Worm (Caenorhabditis elegans) whole organism, L4 larva: ENCODE measurements around the gene F55G11.4.

ENCODE experiments used
- Y105C5A.15 ChIP-seq: fragments of 200-800 bp; sonication (Bioruptor generic); IDR thresholded peaks from 2 replicates; pipeline ENCODE4 v1.3.6; 2022; ENCODE audit warnings: missing genetic modification characterization, missing compliant biosample characterization
- Y48G9A.11 ChIP-seq: fragments of 200-800 bp; sonication (Bioruptor generic); IDR thresholded peaks from 2 replicates; pipeline ENCODE4 v1.3.6; 2022; ENCODE audit warnings: missing genetic modification reagents, missing genetic modification characterization, missing compliant biosample characterization
- Y5F2A.4 ChIP-seq: fragments of 200-800 bp; sonication (Bioruptor generic); optimal IDR thresholded peaks from 2 replicates; lab custom pipeline; 2018; ENCODE audit warnings: mild to moderate bottlenecking, missing genetic modification characterization, missing compliant biosample characterization
- Y75B8A.6 ChIP-seq: fragments of 200-800 bp; sonication (Bioruptor generic); IDR thresholded peaks from 2 replicates; pipeline ENCODE4 v1.3.6; 2022; ENCODE audit warnings: missing genetic modification reagents, missing genetic modification characterization, missing compliant biosample characterization
- aha-1 ChIP-seq: fragments of 150-350 bp; peaks from one replicate; lab custom pipeline; 2014; ENCODE audit warnings: missing biosample characterization, missing genetic modification characterization
- aly-2 ChIP-seq: sonication (generic microtip); optimal IDR thresholded peaks from 2 replicates; lab custom pipeline; 2018; ENCODE audit warnings: missing biosample characterization, missing genetic modification characterization
- arid-1 ChIP-seq: fragments of 200-800 bp; sonication (Bioruptor generic); conservative IDR thresholded peaks from 2 replicates; pipeline ENCODE4 v1.3.6; 2022; ENCODE audit warnings: missing genetic modification reagents, missing genetic modification characterization, missing compliant biosample characterization
- ceh-28 ChIP-seq: fragments of 150-350 bp; optimal IDR thresholded peaks from 2 replicates; lab custom pipeline; 2014; ENCODE audit warnings: missing biosample characterization, missing genetic modification reagents, missing genetic modification characterization
- daf-16 ChIP-seq, 3 experiments: sonication (generic microtip); optimal IDR thresholded peaks; 2 replicates each; lab custom pipeline; 2016 to 2017; ENCODE audit warnings: missing genetic modification characterization in 3 of 3, missing genetic modification reagents in 3 of 3, mild to moderate bottlenecking in 2 of 3, missing compliant biosample characterization in 2 of 3, missing biosample characterization in 1 of 3, moderate library complexity in 1 of 3
- daf-19 ChIP-seq: fragments of 200-800 bp; sonication (Bioruptor generic); conservative IDR thresholded peaks from 2 replicates; pipeline ENCODE4 v1.3.6; 2022; ENCODE audit warnings: missing genetic modification characterization, missing compliant biosample characterization
- dmd-9 ChIP-seq: fragments of 200-800 bp; sonication (Bioruptor generic); IDR thresholded peaks from 2 replicates; pipeline ENCODE4 v1.3.6; 2022; ENCODE audit warnings: missing genetic modification reagents, missing genetic modification characterization, missing compliant biosample characterization
- egl-27 ChIP-seq: sonication (generic microtip); optimal IDR thresholded peaks from 3 replicates; lab custom pipeline; 2017; ENCODE audit warnings: missing biosample characterization, missing genetic modification reagents, missing genetic modification characterization
- gei-8 ChIP-seq: fragments of 200-800 bp; sonication (Bioruptor generic); optimal IDR thresholded peaks from 2 replicates; lab custom pipeline; 2018; ENCODE audit warnings: mild to moderate bottlenecking, missing genetic modification characterization, missing compliant biosample characterization
- hif-1 ChIP-seq, 2 experiments: sonication (generic microtip); optimal IDR thresholded peaks; 2 replicates each; lab custom pipeline; 2016 to 2017; ENCODE audit warnings: missing compliant biosample characterization in 2 of 2, missing genetic modification characterization in 2 of 2, missing genetic modification reagents in 2 of 2, missing genotype in 2 of 2, mild to moderate bottlenecking in 1 of 2
- hlh-11 ChIP-seq: fragments of 200-800 bp; sonication (Bioruptor generic); optimal IDR thresholded peaks from 2 replicates; lab custom pipeline; 2018; ENCODE audit warnings: mild to moderate bottlenecking, missing genetic modification characterization, missing compliant biosample characterization
- jun-1 ChIP-seq: fragments of 150-350 bp; optimal IDR thresholded peaks from 2 replicates; lab custom pipeline; 2014; ENCODE audit warnings: missing biosample characterization, missing genetic modification reagents, missing genetic modification characterization
- lin-1 ChIP-seq: fragments of 200-800 bp; sonication (Bioruptor generic); IDR thresholded peaks from 2 replicates; pipeline ENCODE4 v1.3.6; 2022; ENCODE audit warnings: missing genetic modification reagents, missing genetic modification characterization, missing compliant biosample characterization
- lin-15B ChIP-seq: fragments of 150-350 bp; sonication (generic microtip); optimal IDR thresholded peaks from 3 replicates; lab custom pipeline; 2014; ENCODE audit warnings: missing biosample characterization, missing genetic modification characterization
- madf-9 ChIP-seq: fragments of 200-800 bp; sonication (Bioruptor generic); conservative IDR thresholded peaks from 2 replicates; pipeline ENCODE4 v1.3.6; 2022; ENCODE audit warnings: missing genetic modification reagents, missing genetic modification characterization, missing compliant biosample characterization
- mdl-1 ChIP-seq, 2 experiments: fragments of 150-350 bp in 1 of 2; sonication (generic microtip) in 1 of 2; optimal IDR thresholded peaks; 2 replicates each; lab custom pipeline; 2014 to 2017; ENCODE audit warnings: missing biosample characterization in 2 of 2, missing genetic modification characterization in 2 of 2
- mxl-2 ChIP-seq: fragments of 200-800 bp; sonication (Bioruptor generic); conservative IDR thresholded peaks from 2 replicates; pipeline ENCODE4 v1.3.6; 2022; ENCODE audit warnings: missing genetic modification reagents, missing genetic modification characterization, missing compliant biosample characterization
- mxl-3 ChIP-seq: fragments of 200-800 bp; sonication (Bioruptor generic); optimal IDR thresholded peaks from 2 replicates; lab custom pipeline; 2018; ENCODE audit warnings: mild to moderate bottlenecking, missing genetic modification characterization, missing compliant biosample characterization
- nhr-111 ChIP-seq: fragments of 200-800 bp; sonication (Bioruptor generic); optimal IDR thresholded peaks from 2 replicates; lab custom pipeline; 2018; ENCODE audit warnings: mild to moderate bottlenecking, missing genetic modification characterization, missing compliant biosample characterization
- nhr-42 ChIP-seq: fragments of 200-800 bp; sonication (Bioruptor generic); IDR thresholded peaks from 2 replicates; pipeline ENCODE4 v1.3.6; 2022; ENCODE audit warnings: missing genetic modification characterization, missing compliant biosample characterization
- nhr-48 ChIP-seq: sonication (generic microtip); optimal IDR thresholded peaks from 2 replicates; lab custom pipeline; 2016; ENCODE audit warnings: mild to moderate bottlenecking, missing genetic modification characterization, missing compliant biosample characterization
- nhr-6 ChIP-seq: fragments of 150-350 bp; optimal IDR thresholded peaks from 2 replicates; lab custom pipeline; 2014; ENCODE audit warnings: missing biosample characterization, missing genetic modification characterization
- nhr-77 ChIP-seq: fragments of 150-350 bp; optimal IDR thresholded peaks from 2 replicates; lab custom pipeline; 2014; ENCODE audit warnings: missing biosample characterization, missing genetic modification characterization
- pqm-1 ChIP-seq: sonication (generic microtip); optimal IDR thresholded peaks from 2 replicates; lab custom pipeline; 2017; ENCODE audit warnings: missing biosample characterization, missing genetic modification characterization
- snpc-4 ChIP-seq: fragments of 150-350 bp; optimal IDR thresholded peaks from 2 replicates; lab custom pipeline; 2014; ENCODE audit warnings: missing biosample characterization, missing genetic modification characterization
- tag-97 ChIP-seq: fragments of 200-800 bp; sonication (Bioruptor generic); IDR thresholded peaks from 2 replicates; pipeline ENCODE4 v1.3.6; 2022; ENCODE audit warnings: missing genetic modification characterization, missing compliant biosample characterization
- unc-62 ChIP-seq, 3 experiments: fragments of 150-350 bp in 1 of 3; sonication (generic microtip); optimal IDR thresholded peaks in 2 of 3; peaks in 1 of 3; 1 replicate in 1 of 3; 2 replicates in 2 of 3; lab custom pipeline; 2014 to 2017; ENCODE audit warnings: missing biosample characterization in 3 of 3, missing genetic modification characterization in 3 of 3, missing genetic modification reagents in 3 of 3, missing genotype in 1 of 3
- vab-7 ChIP-seq: fragments of 200-800 bp; sonication (Bioruptor generic); IDR thresholded peaks from 2 replicates; pipeline ENCODE4 v1.3.6; 2022; ENCODE audit warnings: missing genetic modification reagents, missing genetic modification characterization, missing compliant biosample characterization
- zag-1 ChIP-seq: fragments of 150-350 bp; optimal IDR thresholded peaks from 2 replicates; lab custom pipeline; 2014; ENCODE audit warnings: missing biosample characterization, missing genetic modification characterization

The F55G11.4 gene

ce11 chrIV:12942633-12943032 is 30.8 kb upstream of the F55G11.4 start, which contains the start of gene dct-19:
dct-19 (plus strand) TSS chrIV:12942933.
- TF ChIP-seq Y105C5A.15 (GFP tag; lab: Robert Waterston, UW) (no peak), hif-1 (tag; optimal IDR thresholded peaks at IDR 0.05; lab: Kevin White, UChicago) (no peak), snpc-4 (tag; lab: Kevin White, UChicago) (no peak), Y5F2A.4 (no peak), zag-1 (tag; lab: Kevin White, UChicago) (no peak), pqm-1 (no peak), nhr-48 (no peak), arid-1 (GFP tag; lab: Robert Waterston, UW) (no peak), ceh-28 (tag; lab: Kevin White, UChicago) (no peak), madf-9 (no peak), aha-1 (tag; lab: Kevin White, UChicago) (no peak), dmd-9 (GFP tag; lab: Robert Waterston, UW) (no peak)

- TF ChIP-seq mdl-1 (tag; optimal IDR thresholded peaks at IDR 0.05; lab: Kevin White, UChicago) (no peak), daf-16 (GFP tag; optimal IDR thresholded peaks at IDR 0.05; lab: Kevin White, UChicago) (no peak), daf-16 (tag; optimal IDR thresholded peaks at IDR 0.05; lab: Kevin White, UChicago) (no peak), daf-19 (no peak), nhr-111 (GFP tag; lab: Kevin White, UChicago) (no peak), hlh-11 (tag; lab: Kevin White, UChicago) (no peak), nhr-77 (tag; lab: Kevin White, UChicago) (no peak), arid-1 (GFP tag; lab: Robert Waterston, UW) (no peak), mxl-3 (GFP tag; lab: Kevin White, UChicago) (no peak), jun-1 (tag; lab: Kevin White, UChicago) (no peak), gei-8 (no peak), Y75B8A.6 (GFP tag; lab: Robert Waterston, UW) (no peak), lin-15B (no peak), lin-1 (GFP tag; lab: Robert Waterston, UW) (no peak)
Measured at ce11 chrIV:12946488-12946887, 26.9 kb upstream of the F55G11.4 start, which contains the start of gene F55G11.1. F55G11.1 (minus strand) TSS chrIV:12946588.

- no peak for TF ChIP-seq vab-7 (GFP tag; lab: Robert Waterston, UW)
- no peak for TF ChIP-seq Y5F2A.4
- no peak for TF ChIP-seq Y48G9A.11 (GFP tag; lab: Robert Waterston, UW)
- no peak for TF ChIP-seq nhr-6 (tag; lab: Kevin White, UChicago)
- TF ChIP-seq mxl-2 (GFP tag; lab: Robert Waterston, UW): no peak
Measured at ce11 chrIV:12948470-12948869, 25.0 kb upstream of the F55G11.4 start, which contains the start of gene F55G11.10. F55G11.10 (plus strand) TSS chrIV:12948770.

- TF ChIP-seq aly-2 (tag; lab: Kevin White, UChicago) (no peak), nhr-48 (no peak), nhr-42 (GFP tag; lab: Robert Waterston, UW) (no peak), daf-16 (GFP tag; optimal IDR thresholded peaks at IDR 0.05; lab: Kevin White, UChicago) (no peak), daf-16 (tag; optimal IDR thresholded peaks at IDR 0.05; lab: Kevin White, UChicago) (no peak), tag-97 (GFP tag; lab: Robert Waterston, UW) (no peak), madf-9 (no peak), ceh-28 (tag; lab: Kevin White, UChicago) (no peak), zag-1 (tag; lab: Kevin White, UChicago) (no peak)
- TF ChIP-seq, all 104 proteins: peak for 0
Measured at ce11 chrIV:12957730-12958129, 15.7 kb upstream of the F55G11.4 start, which contains the start of gene F55G11.6. F55G11.6 (plus strand) TSS chrIV:12958030.

- TF ChIP-seq gei-8 (no peak), egl-27 (tag; lab: Kevin White, UChicago) (no peak), unc-62 (GFP tag; optimal IDR thresholded peaks at IDR 0.05 in 1 of 2; lab: Kevin White, UChicago) (peak in 1 of 2 experiments; percentile 39), unc-62 (tag; optimal IDR thresholded peaks at IDR 0.05; lab: Kevin White, UChicago) (no peak)
Measured at ce11 chrIV:12960136-12960535, 13.3 kb upstream of the F55G11.4 start, which contains the start of gene F55G11.7. F55G11.7 (plus strand) TSS chrIV:12960436.
